Fruit fly (Drosophila melanogaster): ENCODE data around the gene shams.

- no peak for TF ChIP-seq CG17806 (tag; optimal IDR thresholded peaks at IDR 0.05)
- no peak for TF ChIP-seq Pif1A (GFP tag; optimal IDR thresholded peaks at IDR 0.05)
- no peak for TF ChIP-seq CG9948 (tag; optimal IDR thresholded peaks at IDR 0.05)
- no peak for TF ChIP-seq CG8301 (tag; optimal IDR thresholded peaks at IDR 0.05)
- no peak for TF ChIP-seq CG15710 (tag; optimal IDR thresholded peaks at IDR 0.05)
- TF ChIP-seq CG12605 (GFP tag; IDR thresholded peaks at IDR 0.05), result no peak
- TF ChIP-seq D1 (tag; optimal IDR thresholded peaks at IDR 0.05), result no peak
- no peak for TF ChIP-seq Snoo (tag; optimal IDR thresholded peaks at IDR 0.05)
- TF ChIP-seq CG32121 (GFP tag; IDR thresholded peaks at IDR 0.05), result no peak
- TF ChIP-seq CG13204 (GFP tag; optimal IDR thresholded peaks at IDR 0.05), result no peak
Measured at dm6 chr3R:25102253-25102652, 27.8 kb upstream of the shams start, which contains the start of gene CG45095.

Measured in whole organism, pupa.